Fruit fly (Drosophila melanogaster): ENCODE data around the gene CG8004.

The CG8004 gene

dm6 chr3L:19905427-19905826, 22.9 kb downstream of the CG8004 start (continued):
- TF ChIP-seq dac (GFP tag; optimal IDR thresholded peaks at IDR 0.05) (no peak), lz (GFP tag; optimal IDR thresholded peaks at IDR 0.05) (peak; percentile 41), ss (GFP tag; optimal IDR thresholded peaks at IDR 0.05) (no peak), CG10669 (GFP tag; optimal IDR thresholded peaks at IDR 0.05) (peak; percentile 23), Ets21C (GFP tag; optimal IDR thresholded peaks at IDR 0.05) (no peak), Met (GFP tag; optimal IDR thresholded peaks at IDR 0.05) (peak; percentile 59), Ets96B (tag; optimal IDR thresholded peaks at IDR 0.05) (no peak)

DNA sequence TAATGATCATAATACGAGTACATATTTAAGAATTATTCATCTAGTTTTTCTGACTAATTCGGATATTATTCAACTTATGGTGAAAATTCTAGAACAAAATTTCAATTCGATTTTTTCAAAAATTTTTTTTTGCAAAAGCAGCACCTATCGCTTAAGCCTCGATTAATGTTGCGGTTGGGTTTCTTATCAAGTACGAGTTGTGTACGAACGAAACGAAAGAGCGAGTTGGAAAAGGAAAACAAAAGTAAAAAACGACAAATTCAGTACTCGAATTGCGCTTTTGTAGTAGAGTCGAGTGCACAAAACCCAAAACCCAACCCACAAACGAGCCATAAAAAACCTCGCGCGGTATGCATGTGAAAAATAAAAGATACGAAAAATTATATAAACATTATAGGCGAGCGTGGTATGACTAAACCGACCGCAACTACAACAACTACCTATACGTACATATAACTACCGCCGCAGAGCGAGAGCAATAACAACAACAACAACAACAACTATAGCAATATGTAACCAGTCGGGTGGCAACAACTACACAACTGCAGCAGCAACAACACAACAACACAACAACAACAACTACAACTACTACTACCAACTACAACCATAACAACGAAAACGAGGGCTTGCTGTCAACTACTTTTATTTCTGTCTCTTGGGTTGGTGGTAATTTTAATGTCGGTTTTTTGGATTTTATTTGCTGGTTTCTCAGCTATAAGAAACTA, 23.7 kb downstream of the CG8004 start:
- TF ChIP-seq Eip78C (GFP tag), result peak; percentile 14
- TF ChIP-seq salr (GFP tag; optimal IDR thresholded peaks at IDR 0.05), result no peak
- TF ChIP-seq net (GFP tag; optimal IDR thresholded peaks at IDR 0.05), result no peak
- peak; percentile 20 for TF ChIP-seq fkh (GFP tag; optimal IDR thresholded peaks at IDR 0.05)
- TF ChIP-seq CG6854 (GFP tag; optimal IDR thresholded peaks at IDR 0.05), result no peak
- no peak for TF ChIP-seq dac (GFP tag; optimal IDR thresholded peaks at IDR 0.05)
- TF ChIP-seq CG11762 (GFP tag; optimal IDR thresholded peaks at IDR 0.05; ENCODE audit: insufficient read depth), result no peak
- TF ChIP-seq ss (GFP tag; optimal IDR thresholded peaks at IDR 0.05), result peak; percentile 19 to 29
- no peak for TF ChIP-seq CG8632 (GFP tag; optimal IDR thresholded peaks at IDR 0.05)
- TF ChIP-seq CG6808 (GFP tag; optimal IDR thresholded peaks at IDR 0.05), result no peak
- no peak for TF ChIP-seq Eip75B (GFP tag; optimal IDR thresholded peaks at IDR 0.05)
- TF ChIP-seq lz (GFP tag; optimal IDR thresholded peaks at IDR 0.05), result no peak
- no peak for TF ChIP-seq Sox102F (GFP tag; optimal IDR thresholded peaks at IDR 0.05)
- no peak for TF ChIP-seq svp (GFP tag)
- TF ChIP-seq CG31627 (GFP tag; optimal IDR thresholded peaks at IDR 0.05), result no peak
- peak; percentile 1 for TF ChIP-seq CG16779 (tag; optimal IDR thresholded peaks at IDR 0.05)
- TF ChIP-seq fd59A (GFP tag; optimal IDR thresholded peaks at IDR 0.05), result no peak
- TF ChIP-seq CG8119 (GFP tag; IDR thresholded peaks at IDR 0.05), result peak; percentile 45; the same call in 1 of the 3 replicates
- no peak for TF ChIP-seq vri (GFP tag; optimal IDR thresholded peaks at IDR 0.05)
- TF ChIP-seq dsx (GFP tag; optimal IDR thresholded peaks at IDR 0.05; ENCODE audit: poor library complexity, severe bottlenecking), result peak; percentile 2

DNA sequence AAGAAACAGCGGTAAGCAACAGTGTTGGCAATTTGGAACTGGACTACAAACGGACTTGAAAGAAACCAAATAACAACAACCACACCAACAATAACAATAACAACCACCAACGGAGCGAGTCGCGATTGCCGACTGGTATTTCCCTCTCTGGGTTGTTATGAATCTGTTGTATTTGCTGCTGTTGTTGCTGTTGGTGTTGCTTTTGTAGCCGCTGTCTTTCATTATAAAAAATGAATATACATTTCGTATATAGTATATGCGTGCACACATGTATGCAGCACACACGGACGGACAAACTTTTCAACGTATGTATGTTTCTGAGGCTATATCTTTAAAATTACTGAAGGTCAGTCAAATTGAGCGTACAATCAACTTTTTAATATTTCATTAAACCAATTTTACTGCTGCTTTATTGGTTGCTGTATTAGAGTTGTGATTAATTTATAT, 24.9 kb downstream of the CG8004 start:
- TF ChIP-seq CG34406 (GFP tag; optimal IDR thresholded peaks at IDR 0.05) (no peak), vri (GFP tag; optimal IDR thresholded peaks at IDR 0.05) (peak; percentile 47)

DNA sequence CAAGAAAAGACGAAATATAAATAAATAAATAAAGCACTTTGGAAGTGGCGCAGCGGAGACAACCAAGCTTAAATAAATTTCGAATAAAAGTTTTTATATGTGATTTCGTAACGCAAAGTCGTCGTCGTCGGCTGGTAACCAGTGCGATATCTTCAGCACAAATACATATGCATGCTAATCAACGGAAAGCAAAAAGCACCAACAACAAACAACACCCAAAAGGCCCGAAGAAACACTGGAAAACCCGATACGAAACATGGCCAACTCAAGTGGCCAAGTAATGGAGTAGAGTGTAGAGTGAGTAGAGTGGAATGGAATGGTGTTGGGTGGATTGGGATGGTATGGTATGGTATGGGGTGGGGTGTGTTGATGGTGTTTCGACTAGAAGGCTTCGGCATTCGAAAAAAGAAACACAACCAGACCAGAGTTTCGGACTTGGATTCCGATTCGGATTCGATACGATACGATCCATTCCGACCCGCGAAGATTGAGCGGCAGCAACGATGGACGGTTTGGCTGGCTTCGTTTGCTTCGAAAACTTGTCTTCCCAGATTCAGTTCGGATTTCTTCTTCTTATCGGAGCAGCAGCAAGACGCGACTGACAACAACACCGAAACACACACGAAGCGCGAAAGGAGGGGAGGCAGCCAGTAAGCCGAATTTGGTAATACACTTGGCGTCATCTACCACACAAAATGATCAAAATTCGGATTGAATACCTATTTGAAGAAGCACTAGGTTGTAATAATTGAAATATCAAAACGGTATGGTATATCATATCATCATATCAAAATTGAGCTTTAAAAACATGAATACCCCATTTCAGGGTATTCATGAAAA, 25.5 kb downstream of the CG8004 start:
- TF ChIP-seq Smox (GFP tag; optimal IDR thresholded peaks at IDR 0.05) (peak; percentile 98), dsx (GFP tag; optimal IDR thresholded peaks at IDR 0.05; ENCODE audit: poor library complexity, severe bottlenecking) (peak; percentile 99), CG34406 (GFP tag; optimal IDR thresholded peaks at IDR 0.05) (peak; percentile 98), CG31627 (GFP tag; optimal IDR thresholded peaks at IDR 0.05) (peak; percentile 99), lz (GFP tag; optimal IDR thresholded peaks at IDR 0.05) (peak; percentile 99), Eip93F (GFP tag; optimal IDR thresholded peaks at IDR 0.05) (peak; percentile 98), Eip78C (GFP tag) (peak; percentile 100), CG6854 (GFP tag; optimal IDR thresholded peaks at IDR 0.05) (peak; percentile 97), CG8119 (GFP tag; IDR thresholded peaks at IDR 0.05) (peak; percentile 98), fd59A (GFP tag; optimal IDR thresholded peaks at IDR 0.05) (peak; percentile 98), Blimp-1 (GFP tag; optimal IDR thresholded peaks at IDR 0.05) (peak; percentile 93), CG6276 (GFP tag; optimal IDR thresholded peaks at IDR 0.05) (peak; percentile 96), CG11762 (GFP tag; optimal IDR thresholded peaks at IDR 0.05; ENCODE audit: insufficient read depth) (peak; percentile 91), CG11902 (GFP tag; optimal IDR thresholded peaks at IDR 0.05) (peak; percentile 95), CG4318 (GFP tag; optimal IDR thresholded peaks at IDR 0.05) (peak; percentile 94), CG9139 (GFP tag; optimal IDR thresholded peaks at IDR 0.05) (peak; percentile 89), esn (GFP tag; optimal IDR thresholded peaks at IDR 0.05) (peak; percentile 99), Sox14 (GFP tag; optimal IDR thresholded peaks at IDR 0.05) (peak; percentile 99), Sox102F (GFP tag; optimal IDR thresholded peaks at IDR 0.05) (peak; percentile 99), fkh (GFP tag; optimal IDR thresholded peaks at IDR 0.05) (peak; percentile 51), vri (GFP tag; optimal IDR thresholded peaks at IDR 0.05) (peak; percentile 98), Ets21C (GFP tag; optimal IDR thresholded peaks at IDR 0.05) (peak; percentile 98), CG8319 (GFP tag; optimal IDR thresholded peaks at IDR 0.05) (peak; percentile 98), svp (GFP tag) (peak; percentile 100), CG32006 (GFP tag; optimal IDR thresholded peaks at IDR 0.05) (peak; percentile 98), dac (GFP tag; optimal IDR thresholded peaks at IDR 0.05) (peak; percentile 95), Ets96B (tag; optimal IDR thresholded peaks at IDR 0.05) (peak; percentile 98), OdsH (GFP tag; optimal IDR thresholded peaks at IDR 0.05) (peak; percentile 99), ss (GFP tag; optimal IDR thresholded peaks at IDR 0.05) (peak; percentile 97 to 98), CG8632 (GFP tag; optimal IDR thresholded peaks at IDR 0.05) (peak; percentile 98), Hr4 (GFP tag; optimal IDR thresholded peaks at IDR 0.05) (peak; percentile 98)
